Fruit fly (Drosophila melanogaster): ENCODE data around the gene CG31952.

DNA sequence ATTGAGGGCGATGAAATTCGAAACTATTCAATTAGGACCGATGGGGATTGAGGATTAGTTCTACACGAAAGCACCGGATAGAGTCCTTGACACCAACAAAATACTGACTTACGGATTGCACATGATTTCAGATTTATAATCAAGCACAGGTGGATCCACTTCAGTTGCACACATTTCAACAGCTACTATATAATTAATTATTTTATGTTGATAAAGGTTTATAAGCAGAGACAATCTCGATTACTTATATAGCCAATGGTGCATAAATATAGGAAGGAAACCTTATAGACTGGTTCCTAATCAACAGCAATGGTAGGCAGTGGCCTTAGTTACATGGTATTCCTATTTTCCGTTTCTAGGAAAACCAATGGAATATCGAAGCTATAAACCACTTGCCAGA is 48.1 kb upstream of the CG31952 start:
- TF ChIP-seq psq (optimal IDR thresholded peaks at IDR 0.05) (no peak), h (optimal IDR thresholded peaks at IDR 0.05) (no peak), Myc (optimal IDR thresholded peaks at IDR 0.05) (no peak), insv (optimal IDR thresholded peaks at IDR 0.05) (no peak)
